Worm (Caenorhabditis elegans): ENCODE results near the gene tsp-2.

ce11 chrIII:8237827-8238226 is at the start of gene tsp-2:
- TF ChIP-seq lsl-1 (GFP tag; optimal IDR thresholded peaks at IDR 0.05) (no peak), rpc-1 (optimal IDR thresholded peaks at IDR 0.05) (no peak), rpc-1 (tag; optimal IDR thresholded peaks at IDR 0.05) (no peak)

All from whole organism, young adult.